Worm (Caenorhabditis elegans): Measurements from ENCODE around the gene cnep-1.

DNA sequence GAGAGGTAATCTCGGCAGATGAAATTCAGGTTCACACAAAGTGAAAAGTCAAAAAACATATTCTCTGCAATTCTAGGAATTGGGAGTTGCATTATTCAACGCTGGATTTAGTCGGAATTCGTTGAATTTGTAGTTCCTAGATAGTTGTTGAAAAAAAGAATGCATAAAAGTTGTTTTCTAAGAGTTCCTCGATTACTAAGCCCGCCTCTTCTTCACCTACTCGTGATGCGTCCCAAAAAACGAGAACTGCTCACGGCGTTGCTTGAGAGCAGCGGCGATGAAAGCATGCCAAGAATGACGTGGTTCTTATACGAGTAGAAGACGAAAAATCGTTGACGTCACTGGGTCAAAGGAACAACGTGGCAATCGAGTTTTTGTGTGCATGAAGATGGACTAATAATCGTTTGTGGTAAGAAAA is 14.9 kb downstream of the cnep-1 start:
- TF ChIP-seq W03F9.2 (tag; optimal IDR thresholded peaks at IDR 0.05): no peak
- TF ChIP-seq him-1 (tag; optimal IDR thresholded peaks at IDR 0.05): no peak
- TF ChIP-seq dao-5 (tag; optimal IDR thresholded peaks at IDR 0.05): no peak

All from whole organism, L4/young adult.